Worm (Caenorhabditis elegans) whole organism, late embryonic: ENCODE measurements around the gene kin-15.

Experiments used
- dmd-4 ChIP-seq: sonication (generic microtip); optimal IDR thresholded peaks from 2 replicates; lab custom pipeline; 2016; ENCODE audit warnings: borderline replicate concordance, missing genetic modification characterization, missing compliant biosample characterization
- fkh-10 ChIP-seq: fragments of 150-350 bp; optimal IDR thresholded peaks from 2 replicates; lab custom pipeline; 2014; ENCODE audit warnings: missing biosample characterization, missing genetic modification reagents, missing genetic modification characterization
- pqm-1 ChIP-seq: sonication (generic microtip); optimal IDR thresholded peaks from 2 replicates; lab custom pipeline; 2016; ENCODE audit warnings: missing genetic modification characterization, missing compliant biosample characterization
- tbx-2 ChIP-seq: sonication (generic microtip); optimal IDR thresholded peaks from 2 replicates; lab custom pipeline; 2016; ENCODE audit warnings: missing genetic modification characterization, missing compliant biosample characterization

- TF ChIP-seq fkh-10 (no peak), dmd-4 (tag; lab: Kevin White, UChicago) (no peak), pqm-1 (tag; lab: Kevin White, UChicago) (no peak), tbx-2 (tag; lab: Kevin White, UChicago) (no peak)
Measured at ce11 chrII:9440060-9440459, 6.6 kb upstream of the kin-15 start, which contains the start of gene chil-17.
